Worm (Caenorhabditis elegans) whole organism, L3 larva: ENCODE data around the gene T28C12.6.

ENCODE experiments used
- R02D3.7 ChIP-seq: fragments of 150-350 bp; optimal IDR thresholded peaks from 2 replicates; lab custom pipeline; 2014; ENCODE audit warnings: missing biosample characterization, missing genetic modification characterization
- ZK546.5 ChIP-seq: sonication (generic microtip); optimal IDR thresholded peaks from 2 replicates; lab custom pipeline; 2017; ENCODE audit warnings: missing biosample characterization, missing genetic modification characterization
- aly-2 ChIP-seq: fragments of 150-350 bp; optimal IDR thresholded peaks from 2 replicates; lab custom pipeline; 2014; ENCODE audit warnings: missing biosample characterization, missing genetic modification characterization
- ceh-28 ChIP-seq: fragments of 150-350 bp; optimal IDR thresholded peaks from 2 replicates; lab custom pipeline; 2014; ENCODE audit warnings: missing biosample characterization, missing genetic modification reagents, missing genetic modification characterization
- ceh-9 ChIP-seq: sonication (generic microtip); optimal IDR thresholded peaks from 2 replicates; lab custom pipeline; 2018; ENCODE audit warnings: missing biosample characterization, missing genetic modification characterization
- daf-12 ChIP-seq: fragments of 150-350 bp; optimal IDR thresholded peaks from 2 replicates; lab custom pipeline; 2014; ENCODE audit warnings: missing biosample characterization, missing genetic modification reagents, missing genetic modification characterization
- egl-27 ChIP-seq: sonication (generic microtip); optimal IDR thresholded peaks from 4 replicates; lab custom pipeline; 2017; ENCODE audit warnings: missing biosample characterization, missing genetic modification reagents, missing genetic modification characterization
- elt-1 ChIP-seq: fragments of 150-350 bp; optimal IDR thresholded peaks from 2 replicates; lab custom pipeline; 2014; ENCODE audit warnings: missing biosample characterization, missing genetic modification characterization
- elt-2 ChIP-seq: sonication (generic microtip); optimal IDR thresholded peaks from 2 replicates; lab custom pipeline; 2016; ENCODE audit warnings: missing genetic modification reagents, mild to moderate bottlenecking, missing genetic modification characterization, missing compliant biosample characterization
- elt-3 ChIP-seq, 3 experiments: fragments of 150-350 bp in 1 of 3; sonication (generic microtip) in 2 of 3; optimal IDR thresholded peaks; 2 replicates in 2 of 3; 4 replicates in 1 of 3; lab custom pipeline; 2014 to 2017; ENCODE audit warnings: missing biosample characterization in 3 of 3, missing genetic modification characterization in 3 of 3
- eor-1 ChIP-seq, 2 experiments: fragments of 150-350 bp; optimal IDR thresholded peaks; 2 replicates each; lab custom pipeline; 2014 to 2018; ENCODE audit warnings: missing biosample characterization in 2 of 2, missing genetic modification characterization in 2 of 2
- fkh-10 ChIP-seq: sonication (generic microtip); optimal IDR thresholded peaks from 2 replicates; lab custom pipeline; 2017; ENCODE audit warnings: missing biosample characterization, missing genetic modification reagents, missing genetic modification characterization
- fkh-2 ChIP-seq: fragments of 150-350 bp; optimal IDR thresholded peaks from 2 replicates; lab custom pipeline; 2014; ENCODE audit warnings: missing biosample characterization, missing genetic modification reagents, missing genetic modification characterization
- fos-1 ChIP-seq: fragments of 150-350 bp; optimal IDR thresholded peaks from 2 replicates; lab custom pipeline; 2014; ENCODE audit warnings: missing biosample characterization, missing genetic modification characterization
- hmg-11 ChIP-seq: sonication (generic microtip); optimal IDR thresholded peaks from 2 replicates; lab custom pipeline; 2016; ENCODE audit warnings: missing genetic modification characterization, missing compliant biosample characterization
- lin-15B ChIP-seq: fragments of 150-350 bp; optimal IDR thresholded peaks from 2 replicates; lab custom pipeline; 2014; ENCODE audit warnings: missing biosample characterization, missing genetic modification characterization
- lin-39 ChIP-seq: fragments of 150-350 bp; optimal IDR thresholded peaks from 2 replicates; lab custom pipeline; 2018; ENCODE audit warnings: missing biosample characterization, missing genetic modification reagents, missing genetic modification characterization
- mdl-1 ChIP-seq: fragments of 150-350 bp; optimal IDR thresholded peaks from 2 replicates; lab custom pipeline; 2014; ENCODE audit warnings: missing biosample characterization, missing genetic modification characterization
- mml-1 ChIP-seq: fragments of 150-350 bp; sonication (generic microtip); optimal IDR thresholded peaks from 3 replicates; lab custom pipeline; 2014; ENCODE audit warnings: missing biosample characterization, missing genetic modification characterization
- nfya-1 ChIP-seq: sonication (generic microtip); optimal IDR thresholded peaks from 2 replicates; lab custom pipeline; 2017; ENCODE audit warnings: missing genetic modification characterization, mild to moderate bottlenecking, missing compliant biosample characterization, antibody characterized with exemption, moderate library complexity; ENCODE audit not compliant: insufficient read depth
- nhr-12 ChIP-seq: fragments of 150-350 bp; optimal IDR thresholded peaks from 2 replicates; lab custom pipeline; 2014; ENCODE audit warnings: missing biosample characterization, missing genetic modification characterization
- nhr-237 ChIP-seq: fragments of 150-350 bp; optimal IDR thresholded peaks from 2 replicates; lab custom pipeline; 2014; ENCODE audit warnings: missing biosample characterization, missing genetic modification characterization
- nhr-25 ChIP-seq: sonication (generic microtip); optimal IDR thresholded peaks from 2 replicates; lab custom pipeline; 2017; ENCODE audit warnings: missing biosample characterization, missing genetic modification characterization
- nhr-28 ChIP-seq: fragments of 150-350 bp; optimal IDR thresholded peaks from 2 replicates; lab custom pipeline; 2014; ENCODE audit warnings: missing biosample characterization, missing genetic modification characterization
- nhr-43 ChIP-seq: sonication (generic microtip); optimal IDR thresholded peaks from 2 replicates; lab custom pipeline; 2016; ENCODE audit warnings: mild to moderate bottlenecking, missing genetic modification characterization, missing compliant biosample characterization; ENCODE audit not compliant: poor library complexity, severe bottlenecking
- nhr-76 ChIP-seq: fragments of 150-350 bp; sonication (generic microtip); optimal IDR thresholded peaks from 5 replicates; lab custom pipeline; 2014; ENCODE audit warnings: missing biosample characterization, missing genetic modification characterization
- nhr-77 ChIP-seq: fragments of 150-350 bp; optimal IDR thresholded peaks from 2 replicates; lab custom pipeline; 2014; ENCODE audit warnings: missing biosample characterization, missing genetic modification characterization
- pha-4 ChIP-seq: fragments of 150-350 bp; optimal IDR thresholded peaks from 2 replicates; lab custom pipeline; 2014; ENCODE audit warnings: missing biosample characterization, missing genetic modification reagents, missing genetic modification characterization
- pqm-1 ChIP-seq: fragments of 150-350 bp; optimal IDR thresholded peaks from 2 replicates; lab custom pipeline; 2017; ENCODE audit warnings: missing biosample characterization, missing genetic modification characterization, inconsistent platforms
- sea-2 ChIP-seq: fragments of 150-350 bp; sonication (generic microtip); optimal IDR thresholded peaks from 4 replicates; lab custom pipeline; 2014; ENCODE audit warnings: missing biosample characterization, missing genetic modification reagents, missing genetic modification characterization
- snpc-4 ChIP-seq: fragments of 150-350 bp; optimal IDR thresholded peaks from 2 replicates; lab custom pipeline; 2014; ENCODE audit warnings: missing biosample characterization, missing genetic modification characterization
- unc-39 ChIP-seq: sonication (generic microtip); optimal IDR thresholded peaks from 4 replicates; lab custom pipeline; 2017; ENCODE audit warnings: missing biosample characterization, missing genetic modification characterization
- zag-1 ChIP-seq: fragments of 150-350 bp; optimal IDR thresholded peaks from 2 replicates; lab custom pipeline; 2014; ENCODE audit warnings: missing biosample characterization, missing genetic modification characterization
- ztf-11 ChIP-seq: fragments of 150-350 bp; optimal IDR thresholded peaks from 2 replicates; lab custom pipeline; 2014; ENCODE audit warnings: missing biosample characterization, missing genetic modification characterization
- ztf-4 ChIP-seq: fragments of 150-350 bp; optimal IDR thresholded peaks from 2 replicates; lab custom pipeline; 2014; ENCODE audit warnings: missing biosample characterization, missing genetic modification characterization

Gene T28C12.6

DNA sequence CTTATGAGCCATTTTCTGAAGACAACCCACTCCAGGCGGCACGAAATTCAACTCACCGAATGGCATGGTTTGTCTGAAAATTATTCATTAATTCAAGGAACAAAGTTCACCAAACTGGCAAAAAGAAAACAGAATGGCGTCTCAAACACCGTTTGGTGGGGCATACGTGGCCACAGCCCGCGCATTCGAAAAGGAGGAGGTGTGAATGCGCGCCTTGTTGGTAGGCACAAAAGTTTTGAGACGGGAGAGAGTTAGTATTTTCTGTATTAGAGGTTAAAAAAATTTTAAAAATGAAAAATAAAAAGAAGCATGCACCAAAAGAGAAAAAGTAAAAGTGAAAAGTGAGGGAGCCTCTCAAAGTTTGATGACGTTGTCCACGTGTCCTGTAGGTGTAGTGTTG lies 24.0 kb downstream of the T28C12.6 start:
- TF ChIP-seq lin-15B (tag; lab: Kevin White, UChicago) (no peak), nhr-237 (no peak), elt-3 (tag; optimal IDR thresholded peaks at IDR 0.05; lab: Kevin White, UChicago) (no peak), snpc-4 (tag; lab: Kevin White, UChicago) (no peak), mdl-1 (tag; lab: Kevin White, UChicago) (no peak), sea-2 (GFP tag; lab: Kevin White, UChicago) (no peak), aly-2 (tag; lab: Kevin White, UChicago) (no peak)

DNA sequence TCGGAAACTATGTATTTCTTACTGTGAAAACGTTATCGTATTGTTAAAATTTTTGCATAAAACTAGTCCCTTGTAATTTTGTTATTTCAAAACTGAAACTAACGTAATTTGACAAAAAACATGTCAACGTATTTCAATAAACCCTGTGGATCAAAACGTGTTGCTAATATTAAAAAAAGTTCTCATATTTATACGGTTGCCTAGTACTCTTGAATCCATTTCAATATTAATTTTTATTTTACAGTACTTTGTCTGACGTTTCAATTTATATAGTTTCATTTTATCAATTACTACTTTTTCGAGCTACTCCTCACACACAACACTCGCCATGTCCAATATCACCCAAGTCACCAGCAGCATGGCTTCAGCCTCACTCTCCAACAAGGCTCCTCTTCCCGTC lies 32.4 kb downstream of the T28C12.6 start, which contains the start of gene sago-1:
TSS of gene sago-1 (plus strand) at position 301 of the 400 bp plus-strand sequence.
- TF ChIP-seq nhr-12 (tag; lab: Kevin White, UChicago) (no peak), mml-1 (no peak), ceh-28 (tag; lab: Kevin White, UChicago) (no peak), aly-2 (tag; lab: Kevin White, UChicago) (no peak), nhr-77 (tag; lab: Kevin White, UChicago) (no peak), fkh-2 (tag; lab: Kevin White, UChicago) (no peak), hmg-11 (tag; lab: Kevin White, UChicago) (no peak), lin-39 (no peak), pqm-1 (tag; lab: Kevin White, UChicago) (no peak), fos-1 (no peak), nfya-1 (tag; lab: Kevin White, UChicago) (no peak), pha-4 (no peak), unc-39 (tag; lab: Kevin White, UChicago) (no peak), eor-1 (tag; optimal IDR thresholded peaks at IDR 0.05; lab: Kevin White, UChicago) (no peak), fkh-10 (GFP tag; lab: Kevin White, UChicago) (no peak), nhr-28 (tag; lab: Kevin White, UChicago) (no peak)
- TF ChIP-seq, all 47 proteins: peak for 0

DNA sequence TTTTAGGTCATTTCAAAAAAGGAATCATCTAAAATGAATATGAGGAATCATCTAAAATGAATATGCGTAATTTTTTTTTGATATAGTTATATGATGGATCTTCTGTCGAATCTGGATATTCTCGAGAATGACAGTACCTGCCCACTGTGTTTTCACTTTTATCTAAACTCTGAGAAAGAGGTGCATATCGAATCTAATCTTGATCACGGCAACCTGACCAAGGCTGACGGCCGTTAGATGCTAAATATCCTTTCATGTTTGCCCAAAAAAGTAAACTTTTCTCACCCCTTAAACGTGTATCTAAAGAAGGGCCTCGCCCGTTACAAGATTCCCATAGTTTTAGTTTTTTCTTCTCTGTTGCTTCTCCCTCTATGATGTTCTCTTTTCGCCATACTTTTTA lies 33.5 kb downstream of the T28C12.6 start:
- TF ChIP-seq nhr-237, result no peak
- peak; percentile 5 for TF ChIP-seq nhr-25
- TF ChIP-seq elt-1 (tag; lab: Kevin White, UChicago), result peak; percentile 55

DNA sequence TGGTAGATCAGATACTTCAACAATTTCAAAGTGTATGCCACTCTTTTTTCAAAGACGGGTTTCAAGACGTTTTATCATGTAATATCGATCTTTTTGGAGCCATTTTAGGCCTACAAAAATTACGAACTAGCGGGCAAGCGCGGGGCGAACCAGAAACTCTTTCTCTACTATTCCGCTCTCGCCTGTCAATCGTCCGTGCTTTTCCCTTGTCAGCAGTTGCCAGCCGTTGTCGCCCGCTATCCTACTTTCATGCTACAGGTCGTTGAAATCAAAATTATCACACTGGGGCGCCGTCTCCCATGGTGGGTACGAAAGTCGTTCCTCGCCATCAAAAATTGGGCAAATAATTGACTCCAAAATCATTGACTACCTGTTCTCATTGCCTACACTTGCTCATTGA lies 34.9 kb downstream of the T28C12.6 start:
- TF ChIP-seq R02D3.7 (tag; lab: Kevin White, UChicago) (no peak), daf-12 (tag; lab: Kevin White, UChicago) (no peak), nhr-43 (tag; lab: Kevin White, UChicago) (no peak), zag-1 (tag; lab: Kevin White, UChicago) (no peak), ztf-4 (tag; lab: Kevin White, UChicago) (no peak), ztf-11 (tag; lab: Kevin White, UChicago) (no peak), pha-4 (no peak), nhr-76 (tag; lab: Kevin White, UChicago) (no peak), nhr-12 (tag; lab: Kevin White, UChicago) (no peak), elt-2 (tag; lab: Kevin White, UChicago) (no peak), ceh-9 (no peak), nhr-25 (no peak)

DNA sequence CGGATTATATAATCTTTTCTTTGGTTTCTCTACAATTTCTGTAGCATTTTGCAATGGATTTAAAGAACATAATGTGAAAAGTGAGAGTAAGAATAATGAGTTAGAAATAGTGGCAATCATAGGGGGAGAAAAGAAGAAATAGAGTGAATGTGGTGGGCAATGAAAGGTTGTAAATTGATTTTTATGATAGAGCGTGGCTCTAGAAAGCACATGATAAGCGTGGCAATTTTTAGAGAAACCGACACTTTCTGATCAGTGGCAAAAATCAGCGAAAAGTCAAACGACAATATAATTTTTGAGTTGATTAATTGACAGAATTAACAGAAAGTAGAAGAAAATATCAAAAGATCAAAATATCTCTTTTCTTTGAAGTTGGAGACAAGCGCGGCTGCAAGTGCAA lies 43.5 kb downstream of the T28C12.6 start, which contains the start of gene K12B6.9:
TSS of gene K12B6.9 (minus strand) at position 266 of the 400 bp plus-strand sequence.
- peak; percentile 75 for TF ChIP-seq elt-2 (tag; lab: Kevin White, UChicago)
- TF ChIP-seq pqm-1 (tag; lab: Kevin White, UChicago), result peak; percentile 25
- no peak for TF ChIP-seq ceh-28 (tag; lab: Kevin White, UChicago)

DNA sequence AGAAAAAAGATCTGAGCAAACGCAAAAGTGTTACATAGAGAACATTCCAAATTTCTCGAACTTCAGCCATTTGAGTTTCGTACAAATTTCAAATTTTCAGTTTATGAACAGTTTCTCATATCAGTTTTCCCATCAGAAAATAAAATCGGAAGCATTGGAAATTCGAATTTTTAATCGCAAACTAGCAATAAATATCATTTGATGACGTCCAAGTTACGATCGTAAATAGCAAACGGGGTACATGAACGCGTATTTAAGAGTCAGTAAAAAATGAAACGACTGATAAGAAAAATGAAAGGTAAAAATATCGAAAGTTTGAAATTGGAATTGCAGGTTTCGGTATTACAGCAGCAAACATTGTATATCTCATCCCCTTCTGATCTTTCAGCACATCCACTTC lies 44.6 kb downstream of the T28C12.6 start:
- no peak for TF ChIP-seq egl-27 (tag; lab: Kevin White, UChicago)
- peak; percentile 78 for TF ChIP-seq elt-2 (tag; lab: Kevin White, UChicago)
- TF ChIP-seq ZK546.5 (tag; lab: Kevin White, UChicago), result no peak
- peak; percentile 13 for TF ChIP-seq pha-4
- TF ChIP-seq, all 47 proteins: peak for 2
